Worm (Caenorhabditis elegans) whole organism, young adult: ENCODE data around the gene nhr-122.

ENCODE experiments used
- B0261.1 ChIP-seq: sonication (generic microtip); optimal IDR thresholded peaks from 2 replicates; lab custom pipeline; 2016; ENCODE audit warnings: mild to moderate bottlenecking, missing genetic modification characterization, moderate library complexity, missing compliant biosample characterization
- dox-1 ChIP-seq: fragments of 200-800 bp; sonication (Bioruptor generic); IDR thresholded peaks from 2 replicates; pipeline ENCODE4 v1.3.6; 2022; ENCODE audit warnings: missing genetic modification reagents, missing genetic modification characterization, missing compliant biosample characterization
- hsf-1 ChIP-seq: fragments of 200-800 bp; sonication (Bioruptor generic); IDR thresholded peaks from 2 replicates; pipeline ENCODE4 v1.3.6; 2022; ENCODE audit warnings: missing genetic modification reagents, missing genetic modification characterization, missing compliant biosample characterization
- mxl-1 ChIP-seq: sonication (generic microtip); optimal IDR thresholded peaks from 2 replicates; lab custom pipeline; 2016; ENCODE audit warnings: missing genetic modification characterization, missing compliant biosample characterization
- nfyb-1 ChIP-seq: fragments of 200-800 bp; sonication (Bioruptor generic); IDR thresholded peaks from 2 replicates; pipeline ENCODE4 v1.3.6; 2022; ENCODE audit warnings: missing genetic modification reagents, missing genetic modification characterization, missing compliant biosample characterization
- snpc-4 ChIP-seq, 5 experiments: fragments of 150-350 bp in 1 of 5; sonication (generic microtip) in 4 of 5; optimal IDR thresholded peaks; 2 replicates each; lab custom pipeline; 2014 to 2018; ENCODE audit warnings: missing genetic modification characterization in 5 of 5, missing biosample characterization in 3 of 5, antibody characterized with exemption in 2 of 5, mild to moderate bottlenecking in 2 of 5, missing compliant biosample characterization in 2 of 5, missing genotype in 2 of 5, moderate library complexity in 2 of 5, missing genetic modification reagents in 1 of 5
- tbp1 ChIP-seq: fragments of 200-800 bp; sonication (Bioruptor generic); optimal IDR thresholded peaks from 2 replicates; lab custom pipeline; 2018; ENCODE audit warnings: mild to moderate bottlenecking, missing genetic modification characterization, missing compliant biosample characterization

DNA sequence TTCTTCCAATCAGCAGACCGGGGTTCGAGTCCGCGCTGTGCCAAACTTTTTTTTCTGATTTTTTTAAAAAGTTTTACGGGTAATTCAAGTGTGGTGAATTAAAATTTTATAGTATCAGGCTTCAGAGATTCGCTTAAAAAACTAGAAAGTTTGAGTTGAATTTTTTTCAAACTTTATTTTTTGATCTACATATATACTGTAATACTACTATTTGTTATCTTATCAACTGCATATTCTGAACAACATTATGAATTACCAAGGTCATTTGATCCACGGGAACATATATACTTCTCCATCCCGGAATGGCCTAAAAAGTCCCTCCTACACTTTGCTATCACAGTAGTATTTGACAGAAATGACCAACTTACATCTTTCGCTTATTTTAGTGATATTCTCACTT, 19.8 kb downstream of the nhr-122 start, which contains the start of gene Y41D4B.6:
- TF ChIP-seq nfyb-1 (GFP tag; lab: Robert Waterston, UW) (no peak), mxl-1 (tag; lab: Kevin White, UChicago) (no peak), B0261.1 (tag; lab: Kevin White, UChicago) (no peak), snpc-4 (GFP tag; optimal IDR thresholded peaks at IDR 0.05; lab: Kevin White, UChicago) (no peak), snpc-4 (tag; optimal IDR thresholded peaks at IDR 0.05; lab: Kevin White, UChicago) (no peak), tbp1 (GFP tag; lab: Kevin White, UChicago) (no peak), dox-1 (no peak), hsf-1 (no peak)
